Fruit fly (Drosophila melanogaster) whole organism, embryonic: ENCODE measurements around the gene CG9393.

Experiments
- Adf1 ChIP-seq: fragments of 200-800 bp; sonication (Bioruptor generic); IDR thresholded peaks from 2 replicates; pipeline ENCODE4 v1.3.6; 2022; ENCODE audit warnings: missing biosample characterization, missing genetic modification characterization
- C15 ChIP-seq: fragments of 200-800 bp; sonication (Bioruptor generic); IDR thresholded peaks from 3 replicates; pipeline ENCODE4 v1.3.6; 2022; ENCODE audit warnings: missing biosample characterization, missing genetic modification characterization
- CG12104 ChIP-seq: fragments of 200-800 bp; sonication (Bioruptor generic); optimal IDR thresholded peaks from 3 replicates; lab custom pipeline; 2016; ENCODE audit warnings: missing biosample characterization, missing genetic modification characterization
- CG13287 ChIP-seq: fragments of 200-800 bp; sonication (Bioruptor generic); IDR thresholded peaks from 2 replicates; pipeline ENCODE4 v1.3.6; 2022; ENCODE audit warnings: missing biosample characterization, missing genetic modification characterization; ENCODE audit not compliant: partially characterized antibody
- CG13296 ChIP-seq: fragments of 200-800 bp; sonication (Bioruptor generic); optimal IDR thresholded peaks from 3 replicates; lab custom pipeline; 2018; ENCODE audit warnings: missing biosample characterization, mild to moderate bottlenecking, missing genetic modification characterization
- CG14014 ChIP-seq: fragments of 200-800 bp; sonication (Bioruptor generic); IDR thresholded peaks from 2 replicates; pipeline ENCODE4 v1.3.6; 2022; ENCODE audit warnings: missing biosample characterization, missing genetic modification characterization
- CG14050 ChIP-seq: fragments of 200-800 bp; sonication (Bioruptor generic); IDR thresholded peaks from 3 replicates; pipeline ENCODE4 v1.3.6; 2022; ENCODE audit warnings: missing biosample characterization, missing genetic modification characterization
- CG14441 ChIP-seq: fragments of 200-800 bp; sonication (Bioruptor generic); IDR thresholded peaks from 2 replicates; pipeline ENCODE4 v1.3.6; 2022; ENCODE audit warnings: missing biosample characterization, missing genetic modification characterization
- CG2199 ChIP-seq: fragments of 200-800 bp; sonication (Bioruptor generic); IDR thresholded peaks from 3 replicates; pipeline ENCODE4 v1.3.6; 2022; ENCODE audit warnings: missing biosample characterization, missing genetic modification characterization
- CG32532 ChIP-seq: fragments of 200-800 bp; sonication (Bioruptor generic); IDR thresholded peaks from 2 replicates; pipeline ENCODE4 v1.3.6; 2022; ENCODE audit warnings: missing biosample characterization, missing genetic modification characterization
- CG3838 ChIP-seq: fragments of 200-800 bp; sonication (Bioruptor generic); optimal IDR thresholded peaks from 3 replicates; lab custom pipeline; 2016; ENCODE audit warnings: missing biosample characterization, missing genetic modification characterization
- CG4360 ChIP-seq: fragments of 200-800 bp; sonication (Bioruptor generic); IDR thresholded peaks from 2 replicates; pipeline ENCODE4 v1.3.6; 2022; ENCODE audit warnings: missing biosample characterization, missing genetic modification characterization
- CG5953 ChIP-seq: fragments of 200-800 bp; sonication (Bioruptor generic); IDR thresholded peaks from 2 replicates; pipeline ENCODE4 v1.3.6; 2022; ENCODE audit warnings: missing biosample characterization, missing genetic modification characterization
- CG6854 ChIP-seq: fragments of 200-800 bp; sonication (Bioruptor generic); optimal IDR thresholded peaks from 3 replicates; lab custom pipeline; 2017; ENCODE audit warnings: missing biosample characterization, mild to moderate bottlenecking, missing genetic modification characterization
- CG9609 ChIP-seq: fragments of 200-800 bp; sonication (Bioruptor generic); optimal IDR thresholded peaks from 3 replicates; lab custom pipeline; 2016; ENCODE audit warnings: missing biosample characterization, missing genetic modification characterization
- CoRest ChIP-seq: fragments of 200-800 bp; sonication (Bioruptor generic); optimal IDR thresholded peaks from 3 replicates; lab custom pipeline; 2018; ENCODE audit warnings: missing biosample characterization, mild to moderate bottlenecking, missing genetic modification characterization, moderate library complexity
- D19A ChIP-seq: fragments of 200-800 bp; optimal IDR thresholded peaks from 3 replicates; lab custom pipeline; 2019; ENCODE audit warnings: missing biosample characterization, mild to moderate bottlenecking, missing genetic modification characterization, moderate library complexity
- Doc3 ChIP-seq: fragments of 200-800 bp; sonication (Bioruptor generic); IDR thresholded peaks from 3 replicates; pipeline ENCODE4 v1.3.6; 2022; ENCODE audit warnings: missing biosample characterization, missing genetic modification characterization; ENCODE audit not compliant: partially characterized antibody
- E2f2 ChIP-seq: fragments of 200-800 bp; sonication (Bioruptor generic); IDR thresholded peaks from 2 replicates; pipeline ENCODE4 v1.3.6; 2022; ENCODE audit warnings: missing biosample characterization, missing genetic modification characterization
- H15 ChIP-seq: fragments of 200-800 bp; sonication (Bioruptor generic); IDR thresholded peaks from 3 replicates; pipeline ENCODE4 v1.3.6; 2022; ENCODE audit warnings: missing biosample characterization, missing genetic modification characterization
- Hey ChIP-seq: fragments of 200-800 bp; sonication (Bioruptor generic); optimal IDR thresholded peaks from 3 replicates; lab custom pipeline; 2018; ENCODE audit warnings: missing biosample characterization, mild to moderate bottlenecking, missing genetic modification characterization
- Jarid2 ChIP-seq: fragments of 200-800 bp; sonication (Bioruptor generic); optimal IDR thresholded peaks from 3 replicates; lab custom pipeline; 2017; ENCODE audit warnings: mild to moderate bottlenecking, missing biosample characterization, missing genetic modification reagents, missing genetic modification characterization
- Neu2 ChIP-seq: fragments of 200-800 bp; sonication (Bioruptor generic); optimal IDR thresholded peaks from 3 replicates; lab custom pipeline; 2016; ENCODE audit warnings: missing biosample characterization, missing genetic modification characterization, borderline replicate concordance
- Scr ChIP-seq: fragments of 200-800 bp; sonication (Bioruptor generic); IDR thresholded peaks from 2 replicates; pipeline ENCODE4 v1.3.6; 2022; ENCODE audit warnings: missing biosample characterization, missing genetic modification characterization; ENCODE audit not compliant: partially characterized antibody
- Sin3A ChIP-seq: fragments of >200 bp; optimal IDR thresholded peaks from 2 replicates; lab custom pipeline; 2018
- Sox100B ChIP-seq: fragments of 200-800 bp; sonication (Bioruptor generic); optimal IDR thresholded peaks from 3 replicates; lab custom pipeline; 2018; ENCODE audit warnings: missing biosample characterization, mild to moderate bottlenecking, missing genetic modification characterization
- Vsx1 ChIP-seq: fragments of 200-800 bp; sonication (Bioruptor generic); optimal IDR thresholded peaks from 2 replicates; lab custom pipeline; 2017; ENCODE audit warnings: missing biosample characterization, mild to moderate bottlenecking, missing genetic modification characterization, missing genetic modification reagents
- YL-1 ChIP-seq: fragments of 200-800 bp; sonication (Bioruptor generic); optimal IDR thresholded peaks from 3 replicates; lab custom pipeline; 2017; ENCODE audit warnings: missing biosample characterization, mild to moderate bottlenecking, missing genetic modification characterization
- bbx ChIP-seq: fragments of 200-800 bp; sonication (Bioruptor generic); IDR thresholded peaks from 2 replicates; pipeline ENCODE4 v1.3.6; 2022; ENCODE audit warnings: missing biosample characterization, missing genetic modification characterization; ENCODE audit not compliant: partially characterized antibody
- ci ChIP-seq: fragments of 200-800 bp; sonication (Bioruptor generic); IDR thresholded peaks from 3 replicates; pipeline ENCODE4 v1.3.6; 2022; ENCODE audit warnings: missing biosample characterization, missing genetic modification characterization
- crol ChIP-seq: fragments of 200-800 bp; sonication (Bioruptor generic); IDR thresholded peaks from 2 replicates; pipeline ENCODE4 v1.3.6; 2022; ENCODE audit warnings: missing biosample characterization, missing genetic modification characterization
- eyg ChIP-seq: fragments of 200-800 bp; sonication (Bioruptor generic); optimal IDR thresholded peaks from 3 replicates; lab custom pipeline; 2016; ENCODE audit warnings: missing biosample characterization, missing genetic modification characterization
- ftz-f1 ChIP-seq: fragments of 200-800 bp; sonication (Bioruptor generic); optimal IDR thresholded peaks from 2 replicates; lab custom pipeline; 2016; ENCODE audit warnings: missing biosample characterization, missing genetic modification characterization
- grn ChIP-seq: fragments of 200-800 bp; sonication (Bioruptor generic); optimal IDR thresholded peaks from 3 replicates; lab custom pipeline; 2017; ENCODE audit warnings: missing biosample characterization, missing genetic modification characterization
- gro ChIP-seq: fragments of 200-800 bp; sonication (Bioruptor generic); optimal IDR thresholded peaks from 2 replicates; lab custom pipeline; 2016; ENCODE audit warnings: missing biosample characterization, missing genetic modification characterization
- hb ChIP-seq: fragments of 200-800 bp; sonication (Bioruptor generic); IDR thresholded peaks from 3 replicates; pipeline ENCODE4 v1.3.6; 2022; ENCODE audit warnings: missing biosample characterization, missing genetic modification characterization; ENCODE audit not compliant: partially characterized antibody
- inv ChIP-seq: fragments of 200-800 bp; sonication (Bioruptor generic); IDR thresholded peaks from 2 replicates; pipeline ENCODE4 v1.3.6; 2022; ENCODE audit warnings: missing biosample characterization, missing genetic modification characterization; ENCODE audit not compliant: partially characterized antibody
- nau ChIP-seq: fragments of 200-800 bp; sonication (Bioruptor generic); optimal IDR thresholded peaks from 3 replicates; lab custom pipeline; 2017; ENCODE audit warnings: missing biosample characterization, mild to moderate bottlenecking, missing genetic modification characterization, missing genetic modification reagents
- pita ChIP-seq: fragments of 200-800 bp; sonication (Bioruptor generic); optimal IDR thresholded peaks from 2 replicates; lab custom pipeline; 2017; ENCODE audit warnings: missing biosample characterization, mild to moderate bottlenecking, missing genetic modification characterization
- psq ChIP-seq: fragments of 200-800 bp; sonication (Bioruptor generic); optimal IDR thresholded peaks from 2 replicates; lab custom pipeline; 2017; ENCODE audit warnings: missing biosample characterization, missing genetic modification characterization
- salm ChIP-seq: fragments of 200-800 bp; sonication (Bioruptor generic); optimal IDR thresholded peaks from 2 replicates; lab custom pipeline; 2018; ENCODE audit warnings: missing biosample characterization, mild to moderate bottlenecking, missing genetic modification characterization
- slbo ChIP-seq: fragments of 200-800 bp; sonication (Bioruptor generic); IDR thresholded peaks from 2 replicates; pipeline ENCODE4 v1.3.6; 2022; ENCODE audit warnings: missing biosample characterization, missing genetic modification characterization
- trem ChIP-seq: fragments of 200-800 bp; optimal IDR thresholded peaks from 3 replicates; lab custom pipeline; 2019; ENCODE audit warnings: missing biosample characterization, mild to moderate bottlenecking, missing genetic modification characterization, moderate library complexity
- vfl ChIP-seq: fragments of 200-800 bp; sonication (Bioruptor generic); optimal IDR thresholded peaks from 2 replicates; lab custom pipeline; 2016; ENCODE audit warnings: missing biosample characterization, missing genetic modification characterization
- vvl ChIP-seq: fragments of 200-800 bp; sonication (Bioruptor generic); IDR thresholded peaks from 2 replicates; pipeline ENCODE4 v1.3.6; 2022; ENCODE audit warnings: missing biosample characterization, missing genetic modification characterization
- wek ChIP-seq: fragments of 200-800 bp; sonication (Bioruptor generic); optimal IDR thresholded peaks from 3 replicates; lab custom pipeline; 2018; ENCODE audit warnings: missing biosample characterization, mild to moderate bottlenecking, missing genetic modification characterization, moderate library complexity
- wor ChIP-seq: fragments of 200-800 bp; sonication (Bioruptor generic); IDR thresholded peaks from 2 replicates; pipeline ENCODE4 v1.3.6; 2022; ENCODE audit warnings: missing biosample characterization, missing genetic modification characterization
- z ChIP-seq: fragments of 200-800 bp; sonication (Bioruptor generic); IDR thresholded peaks from 3 replicates; pipeline ENCODE4 v1.3.6; 2022; ENCODE audit warnings: missing biosample characterization, missing genetic modification characterization
- zen ChIP-seq: fragments of 200-800 bp; sonication (Bioruptor generic); optimal IDR thresholded peaks from 3 replicates; lab custom pipeline; 2018; ENCODE audit warnings: missing biosample characterization, mild to moderate bottlenecking, missing genetic modification characterization, moderate library complexity

Gene CG9393

DNA sequence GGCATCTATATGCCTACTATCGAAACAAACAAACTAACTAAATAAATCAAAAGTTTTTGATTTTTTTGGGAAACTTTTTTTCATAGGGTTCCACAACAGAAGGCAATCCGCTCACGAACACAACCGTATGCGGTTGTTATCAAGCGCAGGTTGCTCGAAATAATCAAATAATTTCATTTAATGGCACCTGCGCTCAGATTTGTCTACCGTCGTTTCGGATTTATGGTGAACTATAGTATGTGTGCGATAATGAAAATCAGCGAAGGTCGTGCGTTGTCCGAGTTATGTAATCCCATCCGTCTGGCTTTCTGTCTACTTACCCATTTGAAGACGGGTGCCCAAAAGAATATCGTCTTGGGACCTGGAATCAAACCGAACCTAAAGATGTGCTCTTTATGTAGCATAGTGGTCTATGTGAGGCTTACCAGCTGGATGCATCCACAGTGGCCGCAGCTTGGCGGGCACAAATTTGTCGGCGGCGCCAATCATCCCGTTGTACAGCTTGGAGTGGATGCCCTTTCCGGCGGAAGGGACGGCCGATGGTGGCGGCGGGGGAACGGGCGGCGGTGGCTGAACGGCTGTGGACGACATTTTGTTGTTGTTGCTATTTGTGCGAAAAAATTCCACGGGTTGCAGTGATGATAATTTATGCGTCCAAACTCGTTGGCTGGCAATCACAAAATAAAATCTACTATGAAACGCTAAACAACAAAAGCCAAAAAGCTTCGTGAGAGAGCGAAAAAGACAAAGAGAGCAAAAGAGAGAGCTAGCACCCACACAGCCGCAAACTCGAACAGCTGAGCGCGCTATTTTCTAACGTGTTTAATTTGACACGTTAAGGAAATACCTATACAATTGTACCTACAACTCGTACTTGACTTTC is 9.7 kb upstream of the CG9393 start (continued):
- TF ChIP-seq grn (GFP tag; lab: Kevin White, UChicago) (peak; percentile 88), CG3838 (GFP tag; lab: Kevin White, UChicago) (no peak), inv (GFP tag; lab: Robert Waterston, UW) (peak; percentile 11; the same call in 1 of the 2 replicates), Sox100B (GFP tag; lab: Kevin White, UChicago) (no peak), psq (no peak), CG12104 (GFP tag; lab: Kevin White, UChicago) (peak; percentile 2), trem (tag; lab: Kevin White, UChicago) (no peak), ci (peak; percentile 35; the same call in 1 of the 3 replicates), vfl (GFP tag; lab: Kevin White, UChicago) (no peak), nau (GFP tag; lab: Kevin White, UChicago) (no peak), vvl (peak; percentile 74), Adf1 (GFP tag; lab: Robert Waterston, UW) (no peak; the same call in 1 of the 2 replicates), Neu2 (GFP tag; lab: Kevin White, UChicago) (no peak), pita (GFP tag; lab: Kevin White, UChicago) (no peak), CG9609 (GFP tag; lab: Kevin White, UChicago) (no peak), zen (tag; lab: Kevin White, UChicago) (no peak), D19A (tag; lab: Kevin White, UChicago) (no peak), C15 (no peak), H15 (GFP tag; lab: Robert Waterston, UW) (no peak), CG14050 (GFP tag; lab: Robert Waterston, UW) (no peak), CG5953 (0 out of 2 replicates have a peak, but pooled peaks have one; percentile 26), CG2199 (GFP tag; lab: Robert Waterston, UW) (0 out of 3 replicates have a peak, but pooled peaks have one; percentile 40), Hey (tag; lab: Kevin White, UChicago) (no peak), CG32532 (GFP tag; lab: Robert Waterston, UW) (peak; percentile 38; the same call in 1 of the 2 replicates), wor (GFP tag; lab: Robert Waterston, UW) (no peak), Jarid2 (GFP tag; lab: Kevin White, UChicago) (peak; percentile 71), gro (no peak), slbo (peak; percentile 19), ftz-f1 (no peak), CG6854 (no peak), eyg (GFP tag; lab: Kevin White, UChicago) (no peak), CG13296 (GFP tag; lab: Kevin White, UChicago) (no peak), Doc3 (no peak), CG13287 (GFP tag; lab: Robert Waterston, UW) (peak; percentile 10; the same call in 1 of the 2 replicates), hb (GFP tag; lab: Robert Waterston, UW) (0 out of 3 replicates have a peak, but pooled peaks have one; percentile 39), wek (GFP tag; lab: Kevin White, UChicago) (no peak), bbx (GFP tag; lab: Robert Waterston, UW) (0 out of 2 replicates have a peak, but pooled peaks have one; percentile 29), CG14441 (GFP tag; lab: Robert Waterston, UW) (peak; percentile 38; the same call in 1 of the 2 replicates), z (no peak), CG4360 (peak; percentile 79), salm (tag; lab: Kevin White, UChicago) (no peak), CG14014 (0 out of 2 replicates have a peak, but pooled peaks have one; percentile 27), crol (GFP tag; lab: Robert Waterston, UW) (peak; percentile 86), CoRest (no peak), Vsx1 (GFP tag; lab: Kevin White, UChicago) (no peak), YL-1 (no peak), Sin3A (lab: Kevin White, UChicago) (no peak), Scr (GFP tag; lab: Robert Waterston, UW) (no peak), E2f2 (GFP tag; lab: Robert Waterston, UW) (no peak)
